Fruit fly (Drosophila melanogaster) S2 (cell line): Measurements from ENCODE around the gene CG3246.

Experiments
- CG8478 ChIP-seq: fragments of >200 bp; optimal IDR thresholded peaks from 2 replicates; lab custom pipeline; 2018
- CTCF ChIP-seq, 2 experiments: fragments of >200 bp; optimal IDR thresholded peaks; 2 replicates each; lab custom pipeline; 2018

DNA sequence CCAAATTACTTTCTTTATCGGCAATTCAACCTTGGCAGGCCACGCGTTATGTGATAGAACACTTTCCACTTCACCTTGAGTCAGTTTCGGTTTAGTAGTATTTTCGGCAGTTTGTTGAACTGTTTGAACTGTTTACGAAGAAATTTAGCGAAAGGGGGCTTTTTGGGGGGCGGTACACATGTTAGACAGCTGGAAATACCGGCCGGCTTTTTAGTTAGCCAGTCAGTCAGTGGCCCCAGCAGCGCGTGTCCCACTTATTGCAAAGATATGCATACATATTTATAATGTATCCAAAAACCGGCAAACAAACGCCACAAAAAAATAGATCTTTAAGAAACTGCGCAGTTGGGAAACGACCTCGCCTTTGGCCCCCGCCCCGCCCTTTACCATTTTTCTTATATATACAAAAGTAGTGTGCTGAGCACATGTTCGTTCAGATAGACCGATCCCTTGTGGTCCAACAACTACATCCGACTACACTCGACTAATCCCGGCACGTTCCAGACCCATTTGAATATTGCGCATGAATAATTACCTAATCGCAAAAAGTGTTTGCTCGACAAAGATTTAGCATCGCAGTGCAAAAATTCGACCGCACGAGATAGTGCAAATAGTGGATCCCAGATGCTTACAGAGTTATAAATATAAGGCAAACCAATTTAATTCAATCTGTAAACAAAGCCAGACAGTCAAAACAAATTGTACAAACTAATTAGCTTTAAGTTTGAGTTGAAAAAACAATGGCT, 18.1 kb upstream of the CG3246 start:
- TF ChIP-seq CG8478 (lab: Kevin White, UChicago) = no peak
- no peak for TF ChIP-seq CTCF (optimal IDR thresholded peaks at IDR 0.05; lab: Kevin White, UChicago)
